Worm (Caenorhabditis elegans): ENCODE data around the gene M03F8.1.

M03F8.1 gene

DNA sequence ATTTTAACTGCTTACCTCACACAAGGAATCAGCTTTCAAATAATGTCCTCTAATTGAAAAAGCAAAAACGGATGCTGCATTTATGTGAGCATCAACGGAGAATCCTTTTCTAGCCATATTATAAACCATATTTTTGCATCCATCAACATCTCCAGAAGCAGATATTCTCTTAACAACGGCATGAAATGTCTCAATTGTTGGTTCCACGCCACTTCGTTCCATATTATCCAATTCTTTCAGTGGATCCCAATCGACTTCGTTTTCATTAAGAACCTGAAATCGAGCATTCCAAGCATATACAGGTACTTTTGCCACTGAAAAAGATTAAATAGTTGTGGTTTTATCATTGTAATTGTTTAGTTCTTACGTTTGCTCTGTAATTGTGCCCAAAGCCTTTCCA lies 34.4 kb upstream of the M03F8.1 start:
- no peak for TF ChIP-seq unc-62 (GFP tag; optimal IDR thresholded peaks at IDR 0.05)
- no peak for TF ChIP-seq nhr-237 (tag; optimal IDR thresholded peaks at IDR 0.05)
- no peak for TF ChIP-seq elt-2 (tag; optimal IDR thresholded peaks at IDR 0.05)
- no peak for TF ChIP-seq lin-39 (tag; optimal IDR thresholded peaks at IDR 0.05)
- TF ChIP-seq ztf-11 (tag; optimal IDR thresholded peaks at IDR 0.05), result no peak
- TF ChIP-seq skn-1 (tag; optimal IDR thresholded peaks at IDR 0.05), result no peak
- no peak for TF ChIP-seq egl-27 (tag; optimal IDR thresholded peaks at IDR 0.05)
- no peak for TF ChIP-seq snpc-4 (tag; optimal IDR thresholded peaks at IDR 0.05)
- no peak for TF ChIP-seq ceh-82 (tag; optimal IDR thresholded peaks at IDR 0.05)
- no peak for TF ChIP-seq mdl-1 (tag; optimal IDR thresholded peaks at IDR 0.05)
- no peak for TF ChIP-seq nhr-28 (tag; optimal IDR thresholded peaks at IDR 0.05)
- no peak for TF ChIP-seq mml-1 (tag; optimal IDR thresholded peaks at IDR 0.05)

DNA sequence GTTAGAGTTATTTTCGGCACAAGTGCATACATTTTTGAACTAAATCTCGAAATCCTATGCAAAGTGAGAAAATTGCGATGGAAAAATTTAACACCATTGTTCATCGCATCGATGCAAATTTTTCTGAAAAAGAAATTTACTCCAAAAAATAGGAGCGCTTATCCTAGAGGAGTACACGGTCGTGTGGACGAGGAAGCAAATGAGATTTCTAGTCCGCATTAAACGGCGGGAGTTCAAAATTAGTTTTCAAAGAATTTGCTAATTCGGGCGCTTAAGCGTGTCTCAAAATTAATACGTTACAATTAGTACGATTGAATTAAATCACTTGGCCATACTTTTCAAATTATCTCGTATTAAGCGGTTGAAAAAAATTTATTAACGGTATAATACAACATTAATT lies 33.5 kb upstream of the M03F8.1 start, which contains the start of gene lrpr-1:
lrpr-1 (minus strand) TSS at position 185 of the 400 bp plus-strand sequence.
- peak; percentile 71 for TF ChIP-seq R02D3.7 (tag; optimal IDR thresholded peaks at IDR 0.05)
- no peak for TF ChIP-seq zag-1 (tag; optimal IDR thresholded peaks at IDR 0.05)
- no peak for TF ChIP-seq eor-1 (tag; optimal IDR thresholded peaks at IDR 0.05)
- no peak for TF ChIP-seq ceh-9 (tag; optimal IDR thresholded peaks at IDR 0.05)
- no peak for TF ChIP-seq elt-1 (tag; optimal IDR thresholded peaks at IDR 0.05)
- TF ChIP-seq ama-1 (optimal IDR thresholded peaks at IDR 0.05), result no peak
- TF ChIP-seq nhr-23 (tag; optimal IDR thresholded peaks at IDR 0.05), result peak; percentile 82
- no peak for TF ChIP-seq aly-2 (tag; optimal IDR thresholded peaks at IDR 0.05)
- TF ChIP-seq nfya-1 (tag; optimal IDR thresholded peaks at IDR 0.05; ENCODE audit: insufficient read depth), result peak; percentile 71
- no peak for TF ChIP-seq pha-4 (tag; optimal IDR thresholded peaks at IDR 0.05)
- peak; percentile 95 for TF ChIP-seq nhr-43 (tag; optimal IDR thresholded peaks at IDR 0.05; ENCODE audit: poor library complexity, severe bottlenecking)
- no peak for TF ChIP-seq elt-3 (tag; optimal IDR thresholded peaks at IDR 0.05)
- TF ChIP-seq unc-39 (tag; optimal IDR thresholded peaks at IDR 0.05), result no peak
- TF ChIP-seq elt-2 (tag; optimal IDR thresholded peaks at IDR 0.05), result no peak
- TF ChIP-seq fos-1 (tag; optimal IDR thresholded peaks at IDR 0.05), result no peak
- no peak for TF ChIP-seq fkh-10 (GFP tag; optimal IDR thresholded peaks at IDR 0.05)
- peak; percentile 59 for TF ChIP-seq skn-1 (tag; optimal IDR thresholded peaks at IDR 0.05)
- TF ChIP-seq lin-39 (tag; optimal IDR thresholded peaks at IDR 0.05), result peak; percentile 34
- peak; percentile 42 for TF ChIP-seq jun-1 (tag; optimal IDR thresholded peaks at IDR 0.05)
- no peak for TF ChIP-seq ztf-4 (tag; optimal IDR thresholded peaks at IDR 0.05)
- TF ChIP-seq nhr-77 (tag; optimal IDR thresholded peaks at IDR 0.05), result no peak
- no peak for TF ChIP-seq nhr-28 (tag; optimal IDR thresholded peaks at IDR 0.05)
- TF ChIP-seq ceh-16 (tag; optimal IDR thresholded peaks at IDR 0.05), result no peak
- TF ChIP-seq ceh-28 (tag; optimal IDR thresholded peaks at IDR 0.05), result peak; percentile 52
- TF ChIP-seq mdl-1 (tag; optimal IDR thresholded peaks at IDR 0.05), result no peak
- peak; percentile 37 for TF ChIP-seq egl-5 (tag; optimal IDR thresholded peaks at IDR 0.05)
- TF ChIP-seq pqm-1 (tag; optimal IDR thresholded peaks at IDR 0.05), result peak; percentile 50
- TF ChIP-seq nhr-76 (tag; optimal IDR thresholded peaks at IDR 0.05), result peak; percentile 47
- TF ChIP-seq lin-15B (tag; optimal IDR thresholded peaks at IDR 0.05), result peak; percentile 76
- no peak for TF ChIP-seq ztf-11 (tag; optimal IDR thresholded peaks at IDR 0.05)
- no peak for TF ChIP-seq tbx-2 (tag; optimal IDR thresholded peaks at IDR 0.05)
- TF ChIP-seq nhr-25 (tag; optimal IDR thresholded peaks at IDR 0.05), result peak; percentile 30
- no peak for TF ChIP-seq unc-62 (GFP tag; optimal IDR thresholded peaks at IDR 0.05)
- TF ChIP-seq ceh-82 (tag; optimal IDR thresholded peaks at IDR 0.05), result peak; percentile 48
- TF ChIP-seq nhr-11 (tag; optimal IDR thresholded peaks at IDR 0.05), result no peak
- TF ChIP-seq egl-27 (tag; optimal IDR thresholded peaks at IDR 0.05), result no peak
- no peak for TF ChIP-seq ZK546.5 (tag; optimal IDR thresholded peaks at IDR 0.05)
- TF ChIP-seq daf-12 (tag; optimal IDR thresholded peaks at IDR 0.05), result no peak
- no peak for TF ChIP-seq mml-1 (tag; optimal IDR thresholded peaks at IDR 0.05)
- peak; percentile 80 for TF ChIP-seq lsy-12 (tag; optimal IDR thresholded peaks at IDR 0.05)
- peak; percentile 56 for TF ChIP-seq fkh-2 (tag; optimal IDR thresholded peaks at IDR 0.05)
- TF ChIP-seq snpc-4 (tag; optimal IDR thresholded peaks at IDR 0.05), result no peak
- TF ChIP-seq nhr-12 (tag; optimal IDR thresholded peaks at IDR 0.05), result no peak
- peak; percentile 56 for TF ChIP-seq hmg-11 (tag; optimal IDR thresholded peaks at IDR 0.05)
- no peak for TF ChIP-seq sea-2 (GFP tag; optimal IDR thresholded peaks at IDR 0.05)
- no peak for TF ChIP-seq nhr-237 (tag; optimal IDR thresholded peaks at IDR 0.05)
- no peak for TF ChIP-seq nhr-67 (tag; optimal IDR thresholded peaks at IDR 0.05)

Data from whole organism, L3 larva.